Worm (Caenorhabditis elegans) whole organism, L4 larva: ENCODE data around the gene C24D10.6.

ENCODE experiments used
- F10B5.3 ChIP-seq: sonication (generic microtip); optimal IDR thresholded peaks from 2 replicates; lab custom pipeline; 2016; ENCODE audit warnings: mild to moderate bottlenecking, missing genetic modification characterization, missing compliant biosample characterization
- F44E2.7 ChIP-seq: fragments of 200-800 bp; sonication (Bioruptor generic); IDR thresholded peaks from 2 replicates; pipeline ENCODE4 v2.1.2; 2022; ENCODE audit warnings: missing genetic modification characterization, missing compliant biosample characterization
- F49E8.2 ChIP-seq: sonication (generic microtip); optimal IDR thresholded peaks from 2 replicates; lab custom pipeline; 2016; ENCODE audit warnings: missing compliant biosample characterization, mild to moderate bottlenecking, missing genetic modification characterization, borderline replicate concordance
- aly-2 ChIP-seq: sonication (generic microtip); optimal IDR thresholded peaks from 2 replicates; lab custom pipeline; 2018; ENCODE audit warnings: missing biosample characterization, missing genetic modification characterization
- ama-1 ChIP-seq: fragments of 150-350 bp; optimal IDR thresholded peaks from 2 replicates; lab custom pipeline; 2014; ENCODE audit warnings: inconsistent platforms, mixed read lengths
- ceh-20 ChIP-seq: fragments of 200-800 bp; sonication (Bioruptor generic); IDR thresholded peaks from 2 replicates; pipeline ENCODE4 v1.3.6; 2022; ENCODE audit warnings: missing genetic modification reagents, missing genetic modification characterization, missing compliant biosample characterization
- ceh-28 ChIP-seq: fragments of 150-350 bp; optimal IDR thresholded peaks from 2 replicates; lab custom pipeline; 2014; ENCODE audit warnings: missing biosample characterization, missing genetic modification reagents, missing genetic modification characterization
- ceh-62 ChIP-seq: sonication (generic microtip); optimal IDR thresholded peaks from 2 replicates; lab custom pipeline; 2017; ENCODE audit warnings: missing biosample characterization, missing genetic modification characterization
- ceh-82 ChIP-seq: sonication (generic microtip); optimal IDR thresholded peaks from 2 replicates; lab custom pipeline; 2017; ENCODE audit warnings: missing biosample characterization, missing genetic modification characterization
- ces-1 ChIP-seq: fragments of 150-350 bp; sonication (generic microtip); optimal IDR thresholded peaks from 4 replicates; lab custom pipeline; 2014; ENCODE audit warnings: missing biosample characterization, missing genetic modification reagents, missing genetic modification characterization
- daf-16 ChIP-seq, 3 experiments: sonication (generic microtip); optimal IDR thresholded peaks; 2 replicates each; lab custom pipeline; 2016 to 2017; ENCODE audit warnings: missing genetic modification characterization in 3 of 3, missing genetic modification reagents in 3 of 3, mild to moderate bottlenecking in 2 of 3, missing compliant biosample characterization in 2 of 3, missing biosample characterization in 1 of 3, moderate library complexity in 1 of 3
- daf-19 ChIP-seq: fragments of 200-800 bp; sonication (Bioruptor generic); conservative IDR thresholded peaks from 2 replicates; pipeline ENCODE4 v1.3.6; 2022; ENCODE audit warnings: missing genetic modification characterization, missing compliant biosample characterization
- dmd-9 ChIP-seq: fragments of 200-800 bp; sonication (Bioruptor generic); IDR thresholded peaks from 2 replicates; pipeline ENCODE4 v1.3.6; 2022; ENCODE audit warnings: missing genetic modification reagents, missing genetic modification characterization, missing compliant biosample characterization
- dpl-1 ChIP-seq: fragments of 150-350 bp; optimal IDR thresholded peaks from 2 replicates; lab custom pipeline; 2014; ENCODE audit warnings: missing biosample characterization, missing genetic modification reagents, missing genetic modification characterization
- duxl-1 ChIP-seq: sonication (generic microtip); optimal IDR thresholded peaks from 2 replicates; lab custom pipeline; 2016; ENCODE audit warnings: mild to moderate bottlenecking, missing genetic modification characterization, moderate library complexity, missing compliant biosample characterization; ENCODE audit not compliant: poor library complexity
- egl-43 ChIP-seq: fragments of 200-800 bp; sonication (Bioruptor generic); IDR thresholded peaks from 2 replicates; pipeline ENCODE4 v1.3.6; 2022; ENCODE audit warnings: missing genetic modification reagents, missing genetic modification characterization, missing compliant biosample characterization
- gei-8 ChIP-seq: fragments of 200-800 bp; sonication (Bioruptor generic); optimal IDR thresholded peaks from 2 replicates; lab custom pipeline; 2018; ENCODE audit warnings: mild to moderate bottlenecking, missing genetic modification characterization, missing compliant biosample characterization
- hlh-11 ChIP-seq: fragments of 200-800 bp; sonication (Bioruptor generic); optimal IDR thresholded peaks from 2 replicates; lab custom pipeline; 2018; ENCODE audit warnings: mild to moderate bottlenecking, missing genetic modification characterization, missing compliant biosample characterization
- hlh-30 ChIP-seq: sonication (generic microtip); optimal IDR thresholded peaks from 2 replicates; lab custom pipeline; 2017; ENCODE audit warnings: antibody characterized with exemption, mild to moderate bottlenecking, missing genetic modification characterization, missing compliant biosample characterization; ENCODE audit not compliant: insufficient read depth
- hmg-1.1 ChIP-seq: fragments of 200-800 bp; sonication (Bioruptor generic); IDR thresholded peaks from 2 replicates; pipeline ENCODE4 v1.3.6; 2022; ENCODE audit warnings: missing genetic modification reagents, missing genetic modification characterization, missing compliant biosample characterization
- lin-1 ChIP-seq: fragments of 200-800 bp; sonication (Bioruptor generic); IDR thresholded peaks from 2 replicates; pipeline ENCODE4 v1.3.6; 2022; ENCODE audit warnings: missing genetic modification reagents, missing genetic modification characterization, missing compliant biosample characterization
- lin-38 ChIP-seq: fragments of 200-800 bp; sonication (Bioruptor generic); IDR thresholded peaks from 2 replicates; pipeline ENCODE4 v1.3.6; 2022; ENCODE audit warnings: missing genetic modification reagents, missing genetic modification characterization, missing compliant biosample characterization
- mep-1 ChIP-seq: fragments of 150-350 bp; sonication (generic microtip); optimal IDR thresholded peaks from 3 replicates; lab custom pipeline; 2014; ENCODE audit warnings: missing biosample characterization, missing genetic modification characterization
- mes-2 ChIP-seq: sonication (generic microtip); optimal IDR thresholded peaks from 2 replicates; lab custom pipeline; 2016; ENCODE audit warnings: missing genotype, mild to moderate bottlenecking, missing genetic modification characterization, missing compliant biosample characterization; ENCODE audit not compliant: poor library complexity, severe bottlenecking
- mxl-2 ChIP-seq: fragments of 200-800 bp; sonication (Bioruptor generic); conservative IDR thresholded peaks from 2 replicates; pipeline ENCODE4 v1.3.6; 2022; ENCODE audit warnings: missing genetic modification reagents, missing genetic modification characterization, missing compliant biosample characterization
- mxl-3 ChIP-seq: fragments of 200-800 bp; sonication (Bioruptor generic); optimal IDR thresholded peaks from 2 replicates; lab custom pipeline; 2018; ENCODE audit warnings: mild to moderate bottlenecking, missing genetic modification characterization, missing compliant biosample characterization
- nhr-25 ChIP-seq: sonication (generic microtip); optimal IDR thresholded peaks from 2 replicates; lab custom pipeline; 2017; ENCODE audit warnings: missing genetic modification characterization, mild to moderate bottlenecking, missing compliant biosample characterization, antibody characterized with exemption, moderate library complexity, borderline replicate concordance; ENCODE audit not compliant: insufficient read depth
- nhr-28 ChIP-seq: fragments of 150-350 bp; optimal IDR thresholded peaks from 2 replicates; lab custom pipeline; 2014; ENCODE audit warnings: missing biosample characterization, missing genetic modification characterization
- nhr-41 ChIP-seq: fragments of 200-800 bp; sonication (Bioruptor generic); IDR thresholded peaks from 2 replicates; pipeline ENCODE4 v1.3.6; 2022; ENCODE audit warnings: missing genetic modification reagents, missing genetic modification characterization, missing compliant biosample characterization
- nhr-77 ChIP-seq: fragments of 150-350 bp; optimal IDR thresholded peaks from 2 replicates; lab custom pipeline; 2014; ENCODE audit warnings: missing biosample characterization, missing genetic modification characterization
- php-3 ChIP-seq: fragments of 200-800 bp; sonication (Bioruptor generic); IDR thresholded peaks from 2 replicates; pipeline ENCODE4 v1.3.6; 2022; ENCODE audit warnings: missing genetic modification reagents, missing genetic modification characterization, missing compliant biosample characterization
- set-16 ChIP-seq: fragments of 200-800 bp; sonication (Bioruptor generic); IDR thresholded peaks from 2 replicates; pipeline ENCODE4 v1.3.6; 2022; ENCODE audit warnings: missing genetic modification reagents, missing genetic modification characterization, missing compliant biosample characterization
- snpc-1.2 ChIP-seq: fragments of 200-800 bp; sonication (Bioruptor generic); IDR thresholded peaks from 2 replicates; pipeline ENCODE4 v1.3.6; 2022; ENCODE audit warnings: missing genetic modification reagents, missing genetic modification characterization, missing compliant biosample characterization
- spr-3 ChIP-seq: fragments of 200-800 bp; sonication (Bioruptor generic); optimal IDR thresholded peaks from 2 replicates; lab custom pipeline; 2018; ENCODE audit warnings: mild to moderate bottlenecking, missing genetic modification characterization, missing compliant biosample characterization
- unc-130 ChIP-seq: sonication (generic microtip); optimal IDR thresholded peaks from 2 replicates; lab custom pipeline; 2016; ENCODE audit warnings: missing genetic modification reagents, missing genetic modification characterization, missing compliant biosample characterization
- unc-62 ChIP-seq, 3 experiments: fragments of 150-350 bp in 1 of 3; sonication (generic microtip); optimal IDR thresholded peaks in 2 of 3; peaks in 1 of 3; 1 replicate in 1 of 3; 2 replicates in 2 of 3; lab custom pipeline; 2014 to 2017; ENCODE audit warnings: missing biosample characterization in 3 of 3, missing genetic modification characterization in 3 of 3, missing genetic modification reagents in 3 of 3, missing genotype in 1 of 3
- zfp-2 ChIP-seq: sonication (generic microtip); optimal IDR thresholded peaks from 2 replicates; lab custom pipeline; 2016; ENCODE audit warnings: mild to moderate bottlenecking, missing genetic modification characterization, missing compliant biosample characterization
- zfp-3 ChIP-seq: fragments of 200-800 bp; sonication (Bioruptor generic); conservative IDR thresholded peaks from 2 replicates; pipeline ENCODE4 v1.3.6; 2022; ENCODE audit warnings: missing genetic modification reagents, missing genetic modification characterization, missing compliant biosample characterization
- zip-11 ChIP-seq: fragments of 200-800 bp; sonication (Bioruptor generic); IDR thresholded peaks from 2 replicates; pipeline ENCODE4 v1.3.6; 2022; ENCODE audit warnings: missing genetic modification characterization, missing compliant biosample characterization
- zip-2 ChIP-seq: fragments of 150-350 bp; optimal IDR thresholded peaks from 2 replicates; lab custom pipeline; 2014; ENCODE audit warnings: missing biosample characterization, missing genetic modification characterization
- ztf-7 ChIP-seq: fragments of 150-350 bp; optimal IDR thresholded peaks from 2 replicates; lab custom pipeline; 2014; ENCODE audit warnings: missing biosample characterization, missing genetic modification characterization

C24D10.6 gene

DNA sequence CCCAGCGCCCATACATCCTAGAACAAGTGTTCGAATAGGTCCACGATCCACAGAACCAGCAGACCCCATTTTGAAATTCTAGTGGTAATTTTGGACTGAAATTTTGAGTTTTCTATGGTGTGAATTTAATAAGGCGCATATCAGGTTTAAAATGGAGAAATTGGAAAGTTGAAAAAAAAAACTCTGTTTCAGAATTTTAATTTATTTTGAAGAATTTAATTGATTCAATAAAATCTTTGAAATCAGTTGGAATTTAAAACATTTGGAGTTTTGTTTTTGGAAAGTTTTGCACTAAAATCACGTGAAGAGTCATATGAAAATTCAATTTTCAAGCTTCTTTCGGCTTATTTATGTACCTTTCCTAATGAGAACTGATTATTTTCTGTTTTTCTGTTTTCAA is 35.5 kb upstream of the C24D10.6 start, which contains the start of gene gpa-18:
gpa-18 (minus strand) TSS at position 101 of the 400 bp plus-strand sequence.
- no peak for TF ChIP-seq nhr-77 (tag; lab: Kevin White, UChicago)
- no peak for TF ChIP-seq F44E2.7
- TF ChIP-seq set-16: no peak
- TF ChIP-seq nhr-41 (GFP tag; lab: Robert Waterston, UW): no peak
- no peak for TF ChIP-seq zfp-2
- TF ChIP-seq spr-3 (GFP tag; lab: Kevin White, UChicago): no peak

DNA sequence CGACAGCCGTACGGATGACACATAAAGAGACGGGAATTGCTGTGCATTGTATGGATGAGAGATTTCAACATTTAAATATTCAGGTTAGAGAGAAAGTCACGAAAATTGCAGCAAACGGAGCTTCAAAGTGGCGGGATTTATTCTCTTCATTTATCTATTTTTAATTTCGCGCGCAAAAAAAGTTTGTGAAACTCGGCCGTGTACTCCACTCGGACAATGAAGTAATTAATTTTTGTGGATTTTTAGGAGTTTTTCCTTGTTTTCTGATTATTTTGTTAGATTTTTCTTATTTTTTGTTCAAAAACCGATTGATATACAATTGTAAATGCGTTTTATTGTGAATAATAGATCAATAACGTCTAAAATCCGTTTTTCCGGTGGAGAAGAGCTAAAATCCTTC is 28.0 kb upstream of the C24D10.6 start:
- TF ChIP-seq egl-43: no peak
- TF ChIP-seq ceh-62 (tag; lab: Kevin White, UChicago): no peak
- no peak for TF ChIP-seq daf-19 (GFP tag; lab: Robert Waterston, UW)
- TF ChIP-seq zfp-3 (GFP tag; lab: Robert Waterston, UW): no peak
- no peak for TF ChIP-seq ceh-20
- TF ChIP-seq F49E8.2: peak; percentile 13
- no peak for TF ChIP-seq nhr-25 (tag; lab: Kevin White, UChicago)
- TF ChIP-seq nhr-28: no peak
- no peak for TF ChIP-seq zip-2 (tag; lab: Kevin White, UChicago)
- TF ChIP-seq dpl-1 (GFP tag; lab: Kevin White, UChicago): peak; percentile 84
- no peak for TF ChIP-seq ces-1 (GFP tag; lab: Kevin White, UChicago)
- no peak for TF ChIP-seq zip-11 (GFP tag; lab: Robert Waterston, UW)
- peak; percentile 36; the same call in 1 of the 2 replicates for TF ChIP-seq snpc-1.2 (GFP tag; lab: Robert Waterston, UW)
- TF ChIP-seq lin-38 (GFP tag; lab: Robert Waterston, UW): peak; percentile 49
- TF ChIP-seq, all 104 proteins: peak for 4

DNA sequence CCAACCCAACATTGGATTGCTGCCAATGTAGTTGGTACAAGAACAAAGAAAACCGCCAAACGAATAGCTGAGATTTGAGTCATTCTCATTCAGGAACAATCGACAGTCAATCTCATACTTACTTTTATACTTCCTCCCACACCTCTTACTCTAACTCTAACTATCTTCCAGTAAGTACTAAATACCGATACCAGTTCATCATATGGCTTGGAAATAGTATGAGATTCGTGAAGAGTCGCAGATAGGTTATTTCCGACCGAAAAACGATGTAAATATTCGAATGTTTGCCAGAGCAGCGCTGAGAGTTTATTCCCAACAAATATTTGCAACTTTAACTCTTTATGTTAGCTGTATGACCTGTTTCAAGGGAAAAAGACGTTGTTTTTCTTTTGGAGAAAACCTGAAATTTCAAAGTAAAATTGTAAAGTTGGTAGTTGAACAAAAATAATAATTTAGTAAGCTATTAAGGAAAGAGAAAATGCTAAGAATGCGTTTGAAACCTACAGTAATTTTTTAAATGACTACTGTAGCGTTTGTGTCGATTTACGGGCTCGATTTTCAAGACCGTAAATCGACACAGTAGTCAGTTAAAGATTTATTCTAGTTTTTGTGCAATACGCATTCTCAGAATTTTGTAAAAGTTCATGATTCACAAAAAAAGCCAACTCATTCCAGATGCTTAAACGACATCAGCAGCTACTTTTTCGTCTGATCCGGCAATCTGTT is 26.6 kb upstream of the C24D10.6 start, which contains the start of the genes W03F8.6 and mtrf-1L:
W03F8.6 (minus strand) TSS at position 101 of the 726 bp plus-strand sequence.
mtrf-1L (plus strand) TSS at position 676 of the 726 bp plus-strand sequence.
- no peak for TF ChIP-seq daf-19 (GFP tag; lab: Robert Waterston, UW)
- TF ChIP-seq ama-1: no peak

DNA sequence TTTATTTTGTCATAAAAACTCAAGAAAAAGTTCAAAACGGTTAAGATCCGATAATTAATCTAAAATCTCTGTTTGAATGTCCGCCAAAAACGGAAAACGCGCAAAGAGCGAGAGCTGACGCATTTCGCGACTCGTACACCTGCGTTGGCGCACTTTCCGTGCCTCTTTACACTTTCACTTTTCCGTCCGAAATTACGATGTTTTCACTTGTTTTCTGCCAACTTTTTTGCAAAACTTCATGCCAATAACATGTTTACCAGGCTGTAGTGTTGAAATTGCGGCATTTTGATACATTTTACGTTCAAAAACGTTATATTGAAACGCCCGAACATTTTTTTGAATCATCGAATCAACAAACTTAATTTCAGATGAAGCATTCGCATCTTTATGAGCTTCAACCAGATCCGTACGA is 23.7 kb upstream of the C24D10.6 start, which contains the start of gene W03F8.4:
W03F8.4 (plus strand) TSS at position 369 of the 412 bp plus-strand sequence.
- TF ChIP-seq zfp-3 (GFP tag; lab: Robert Waterston, UW) (no peak; the same call in 1 of the 2 replicates), mxl-3 (GFP tag; lab: Kevin White, UChicago) (peak; percentile 55), hlh-30 (tag; lab: Kevin White, UChicago) (peak; percentile 85), ama-1 (peak; percentile 65), ztf-7 (no peak), gei-8 (GFP tag; lab: Kevin White, UChicago) (no peak), unc-130 (GFP tag; lab: Kevin White, UChicago) (peak; percentile 51), zip-2 (tag; lab: Kevin White, UChicago) (peak; percentile 49), daf-19 (GFP tag; lab: Robert Waterston, UW) (peak; percentile 65; the same call in 1 of the 2 replicates), egl-43 (peak; percentile 71), mxl-2 (GFP tag; lab: Robert Waterston, UW) (no peak), ceh-82 (tag; lab: Kevin White, UChicago) (no peak), nhr-41 (GFP tag; lab: Robert Waterston, UW) (no peak), F44E2.7 (no peak), unc-62 (GFP tag; optimal IDR thresholded peaks at IDR 0.05 in 1 of 2; lab: Kevin White, UChicago) (peak in 1 of 2 experiments; percentile 86), unc-62 (tag; optimal IDR thresholded peaks at IDR 0.05; lab: Kevin White, UChicago) (no peak), lin-1 (GFP tag; lab: Robert Waterston, UW) (peak; percentile 91), ceh-28 (tag; lab: Kevin White, UChicago) (no peak), mep-1 (tag; lab: Kevin White, UChicago) (peak; percentile 95), php-3 (GFP tag; lab: Robert Waterston, UW) (peak; percentile 83), hlh-11 (peak; percentile 92), duxl-1 (tag; lab: Kevin White, UChicago) (peak; percentile 90), mes-2 (tag; lab: Kevin White, UChicago) (peak; percentile 95), daf-16 (GFP tag; optimal IDR thresholded peaks at IDR 0.05; lab: Kevin White, UChicago) (peak; percentile 43 to 98), daf-16 (tag; optimal IDR thresholded peaks at IDR 0.05; lab: Kevin White, UChicago) (peak; percentile 93), F10B5.3 (tag; lab: Kevin White, UChicago) (peak; percentile 82), aly-2 (tag; lab: Kevin White, UChicago) (no peak), F49E8.2 (peak; percentile 81), dmd-9 (no peak), ceh-20 (peak; percentile 90), hmg-1.1 (GFP tag; lab: Robert Waterston, UW) (peak; percentile 89)
